Worm (Caenorhabditis elegans): ENCODE data around the gene H40L08.7.

ce11 chrX:15047541-15047940 is 30.0 kb downstream of the H40L08.7 start:
- TF ChIP-seq unc-62 (GFP tag; optimal IDR thresholded peaks at IDR 0.05): no peak
- no peak for TF ChIP-seq ztf-11 (tag; optimal IDR thresholded peaks at IDR 0.05)
- no peak for TF ChIP-seq lin-32 (GFP tag; optimal IDR thresholded peaks at IDR 0.05)
- TF ChIP-seq elt-3 (tag; optimal IDR thresholded peaks at IDR 0.05): no peak
- no peak for TF ChIP-seq lin-13 (tag; optimal IDR thresholded peaks at IDR 0.05)
- TF ChIP-seq unc-39 (tag; optimal IDR thresholded peaks at IDR 0.05): no peak
